Fruit fly (Drosophila melanogaster) whole organism, embryonic: ENCODE measurements around the gene mRpS31.

Experiments used
- Atf3 ChIP-seq: fragments of 200-800 bp; sonication (Bioruptor generic); optimal IDR thresholded peaks from 3 replicates; lab custom pipeline; 2016; ENCODE audit warnings: missing biosample characterization, missing genetic modification characterization
- Awh ChIP-seq: fragments of 200-800 bp; sonication (Bioruptor generic); IDR thresholded peaks from 2 replicates; pipeline ENCODE4, ENCODE4 v1.3.6; 2022; ENCODE audit warnings: missing biosample characterization, missing genetic modification characterization
- Bgb ChIP-seq: fragments of 200-800 bp; sonication (Bioruptor generic); IDR thresholded peaks from 2 replicates; pipeline ENCODE4 v1.3.6; 2022; ENCODE audit warnings: missing biosample characterization, missing genetic modification characterization; ENCODE audit not compliant: partially characterized antibody
- Blimp-1 ChIP-seq: fragments of 200-800 bp; sonication (Bioruptor generic); optimal IDR thresholded peaks from 3 replicates; lab custom pipeline; 2018; ENCODE audit warnings: missing biosample characterization, missing genetic modification characterization, mild to moderate bottlenecking, moderate library complexity, missing genetic modification reagents
- CG10462 ChIP-seq: fragments of 200-800 bp; sonication (Bioruptor generic); optimal IDR thresholded peaks from 2 replicates; lab custom pipeline; 2016; ENCODE audit warnings: missing biosample characterization, missing genetic modification characterization
- CG10654 ChIP-seq: fragments of 200-800 bp; sonication (Bioruptor generic); optimal IDR thresholded peaks from 2 replicates; lab custom pipeline; 2016; ENCODE audit warnings: missing biosample characterization, missing genetic modification characterization
- CG12391 ChIP-seq: fragments of 200-800 bp; sonication (Bioruptor generic); optimal IDR thresholded peaks from 3 replicates; lab custom pipeline; 2018; ENCODE audit warnings: missing biosample characterization, mild to moderate bottlenecking, missing genetic modification characterization, moderate library complexity
- CG14441 ChIP-seq: fragments of 200-800 bp; sonication (Bioruptor generic); IDR thresholded peaks from 2 replicates; pipeline ENCODE4 v1.3.6; 2022; ENCODE audit warnings: missing biosample characterization, missing genetic modification characterization
- CG18011 ChIP-seq: fragments of 200-800 bp; sonication (Bioruptor generic); optimal IDR thresholded peaks from 2 replicates; lab custom pipeline; 2017; ENCODE audit warnings: missing biosample characterization, missing genetic modification characterization, mild to moderate bottlenecking, moderate library complexity, missing genotype
- CG2129 ChIP-seq: fragments of 200-800 bp; sonication (Bioruptor generic); IDR thresholded peaks from 2 replicates; pipeline ENCODE4 v1.3.6; 2022; ENCODE audit warnings: missing biosample characterization, missing genetic modification characterization; ENCODE audit not compliant: partially characterized antibody
- CG33213 ChIP-seq: fragments of 200-800 bp; sonication (Bioruptor generic); optimal IDR thresholded peaks from 3 replicates; lab custom pipeline; 2016; ENCODE audit warnings: missing biosample characterization, missing genetic modification characterization
- CG34422 ChIP-seq: fragments of 200-800 bp; sonication (Bioruptor generic); IDR thresholded peaks from 3 replicates; pipeline ENCODE4 v1.3.6; 2022; ENCODE audit warnings: missing biosample characterization, missing genetic modification characterization
- CG3995 ChIP-seq: fragments of 200-800 bp; sonication (Bioruptor generic); optimal IDR thresholded peaks from 3 replicates; lab custom pipeline; 2016; ENCODE audit warnings: missing biosample characterization, missing genetic modification characterization
- CG4360 ChIP-seq: fragments of 200-800 bp; sonication (Bioruptor generic); IDR thresholded peaks from 2 replicates; pipeline ENCODE4 v1.3.6; 2022; ENCODE audit warnings: missing biosample characterization, missing genetic modification characterization
- CG43689 ChIP-seq: fragments of 200-800 bp; sonication (Bioruptor generic); IDR thresholded peaks from 2 replicates; pipeline ENCODE4 v1.3.6; 2022; ENCODE audit warnings: missing biosample characterization, missing genetic modification characterization
- CG4404 ChIP-seq: fragments of 200-800 bp; sonication (Bioruptor generic); IDR thresholded peaks from 2 replicates; pipeline ENCODE4 v1.3.6; 2022; ENCODE audit warnings: missing biosample characterization, missing genetic modification characterization
- CG6689 ChIP-seq: fragments of 200-800 bp; sonication (Bioruptor generic); IDR thresholded peaks from 2 replicates; pipeline ENCODE4 v1.3.6; 2022; ENCODE audit warnings: missing biosample characterization, missing genetic modification characterization
- CG6765 ChIP-seq: fragments of 200-800 bp; sonication (Bioruptor generic); optimal IDR thresholded peaks from 3 replicates; lab custom pipeline; 2017; ENCODE audit warnings: missing biosample characterization, mild to moderate bottlenecking, missing genetic modification characterization
- CG9932 ChIP-seq: fragments of 200-800 bp; sonication (Bioruptor generic); IDR thresholded peaks from 2 replicates; pipeline ENCODE4 v1.3.6; 2022; ENCODE audit warnings: missing biosample characterization, missing genetic modification characterization
- D19B ChIP-seq: fragments of 200-800 bp; sonication (Bioruptor generic); optimal IDR thresholded peaks from 2 replicates; lab custom pipeline; 2017; ENCODE audit warnings: missing biosample characterization, mild to moderate bottlenecking, missing genetic modification characterization
- Dek ChIP-seq: fragments of 200-800 bp; sonication (Bioruptor generic); optimal IDR thresholded peaks from 3 replicates; lab custom pipeline; 2019; ENCODE audit warnings: missing biosample characterization, mild to moderate bottlenecking, missing genetic modification characterization, moderate library complexity
- HLH3B ChIP-seq: fragments of 200-800 bp; sonication (Bioruptor generic); IDR thresholded peaks from 2 replicates; pipeline ENCODE4 v1.3.6; 2022; ENCODE audit warnings: missing biosample characterization, missing genetic modification characterization
- HmgD ChIP-seq: fragments of 200-800 bp; sonication (Bioruptor generic); optimal IDR thresholded peaks from 3 replicates; lab custom pipeline; 2016; ENCODE audit warnings: missing biosample characterization, missing genetic modification characterization
- Hsf ChIP-seq: fragments of 200-800 bp; sonication (Bioruptor generic); optimal IDR thresholded peaks from 3 replicates; lab custom pipeline; 2016; ENCODE audit warnings: missing biosample characterization, missing genetic modification characterization
- Lpt ChIP-seq: fragments of >200 bp; optimal IDR thresholded peaks from 2 replicates; lab custom pipeline; 2018; ENCODE audit warnings: missing biosample characterization, missing genetic modification characterization
- Myb ChIP-seq: fragments of 200-800 bp; sonication (Bioruptor generic); optimal IDR thresholded peaks from 2 replicates; lab custom pipeline; 2016; ENCODE audit warnings: missing biosample characterization, missing genetic modification characterization
- NFAT ChIP-seq: fragments of 200-800 bp; sonication (Bioruptor generic); IDR thresholded peaks from 2 replicates; pipeline ENCODE4 v1.3.6; 2022; ENCODE audit warnings: missing biosample characterization, missing genetic modification characterization
- Nf-YC ChIP-seq: fragments of 200-800 bp; optimal IDR thresholded peaks from 3 replicates; lab custom pipeline; 2019; ENCODE audit warnings: missing biosample characterization, mild to moderate bottlenecking, missing genetic modification characterization, moderate library complexity
- Optix ChIP-seq: fragments of 200-800 bp; sonication (Bioruptor generic); IDR thresholded peaks from 3 replicates; pipeline ENCODE4 v1.3.6; 2022; ENCODE audit warnings: missing biosample characterization, missing genetic modification characterization
- Ptx1 ChIP-seq: fragments of 200-800 bp; sonication (Bioruptor generic); IDR thresholded peaks from 2 replicates; pipeline ENCODE4 v1.3.6; 2022; ENCODE audit warnings: missing biosample characterization, missing genetic modification characterization
- abd-A ChIP-seq: fragments of 200-800 bp; sonication (Bioruptor generic); optimal IDR thresholded peaks from 3 replicates; lab custom pipeline; 2019; ENCODE audit warnings: missing biosample characterization, mild to moderate bottlenecking, missing genetic modification characterization, moderate library complexity
- amos ChIP-seq: fragments of 200-800 bp; sonication (Bioruptor generic); IDR thresholded peaks from 2 replicates; pipeline ENCODE4 v1.3.6; 2022; ENCODE audit warnings: missing biosample characterization, missing genetic modification characterization; ENCODE audit not compliant: partially characterized antibody
- bcd ChIP-seq: fragments of 200-800 bp; sonication (Bioruptor generic); optimal IDR thresholded peaks from 2 replicates; lab custom pipeline; 2017; ENCODE audit warnings: missing biosample characterization, mild to moderate bottlenecking, missing genetic modification characterization
- bigmax ChIP-seq: fragments of 200-800 bp; sonication (Bioruptor generic); optimal IDR thresholded peaks from 2 replicates; lab custom pipeline; 2018; ENCODE audit warnings: missing biosample characterization, mild to moderate bottlenecking, missing genetic modification characterization
- bsh ChIP-seq, 2 experiments: fragments of 200-800 bp; sonication (Bioruptor generic); optimal IDR thresholded peaks; 2 replicates each; lab custom pipeline; 2017 to 2018; ENCODE audit warnings: mild to moderate bottlenecking in 2 of 2, missing biosample characterization in 2 of 2, missing genetic modification characterization in 2 of 2, moderate library complexity in 1 of 2
- cas ChIP-seq: fragments of 200-800 bp; sonication (Bioruptor generic); IDR thresholded peaks from 2 replicates; pipeline ENCODE4 v1.3.6; 2022; ENCODE audit warnings: missing biosample characterization, missing genetic modification characterization
- cg ChIP-seq: fragments of 200-800 bp; sonication (Bioruptor generic); optimal IDR thresholded peaks from 3 replicates; lab custom pipeline; 2019; ENCODE audit warnings: missing biosample characterization, mild to moderate bottlenecking, missing genetic modification characterization, moderate library complexity
- crp ChIP-seq, 2 experiments: fragments of 200-800 bp; sonication (Bioruptor generic); optimal IDR thresholded peaks; 2 replicates in 1 of 2; 3 replicates in 1 of 2; lab custom pipeline; 2017; ENCODE audit warnings: missing biosample characterization in 2 of 2, missing genetic modification characterization in 2 of 2, mild to moderate bottlenecking in 1 of 2, moderate library complexity in 1 of 2
- da ChIP-seq: fragments of 200-800 bp; sonication (Bioruptor generic); optimal IDR thresholded peaks from 2 replicates; lab custom pipeline; 2016; ENCODE audit warnings: missing biosample characterization, missing genetic modification characterization
- ems ChIP-seq: fragments of 200-800 bp; sonication (Bioruptor generic); optimal IDR thresholded peaks from 3 replicates; lab custom pipeline; 2016; ENCODE audit warnings: missing biosample characterization, missing genetic modification characterization
- en ChIP-seq: fragments of 200-800 bp; sonication (Bioruptor generic); optimal IDR thresholded peaks from 2 replicates; lab custom pipeline; 2016; ENCODE audit warnings: missing biosample characterization, missing genetic modification characterization
- exex ChIP-seq: fragments of 200-800 bp; sonication (Bioruptor generic); optimal IDR thresholded peaks from 4 replicates; lab custom pipeline; 2018; ENCODE audit warnings: missing biosample characterization, mild to moderate bottlenecking, missing genetic modification characterization, moderate library complexity
- klu ChIP-seq: fragments of 200-800 bp; sonication (Bioruptor generic); IDR thresholded peaks from 2 replicates; pipeline ENCODE4 v1.3.6; 2022; ENCODE audit warnings: missing biosample characterization, missing genetic modification characterization
- knrl ChIP-seq: fragments of 200-800 bp; sonication (Bioruptor generic); IDR thresholded peaks from 3 replicates; pipeline ENCODE4 v1.3.6; 2022; ENCODE audit warnings: missing biosample characterization, missing genetic modification characterization; ENCODE audit not compliant: partially characterized antibody
- nerfin-1 ChIP-seq: fragments of 200-800 bp; sonication (Bioruptor generic); optimal IDR thresholded peaks from 3 replicates; lab custom pipeline; 2019; ENCODE audit warnings: missing biosample characterization, mild to moderate bottlenecking, missing genetic modification characterization, moderate library complexity
- salm ChIP-seq: fragments of 200-800 bp; sonication (Bioruptor generic); optimal IDR thresholded peaks from 2 replicates; lab custom pipeline; 2018; ENCODE audit warnings: missing biosample characterization, mild to moderate bottlenecking, missing genetic modification characterization
- sens ChIP-seq: fragments of 200-800 bp; sonication (Bioruptor generic); peaks from one replicate; lab custom pipeline; 2016; ENCODE audit warnings: missing biosample characterization, missing genetic modification characterization
- stc ChIP-seq: fragments of 200-800 bp; sonication (Bioruptor generic); IDR thresholded peaks from 2 replicates; pipeline ENCODE4 v1.3.6; 2022; ENCODE audit warnings: missing biosample characterization, missing genetic modification characterization
- trem ChIP-seq: fragments of 200-800 bp; optimal IDR thresholded peaks from 3 replicates; lab custom pipeline; 2019; ENCODE audit warnings: missing biosample characterization, mild to moderate bottlenecking, missing genetic modification characterization, moderate library complexity
- zfh1 ChIP-seq: fragments of 200-800 bp; sonication (Bioruptor generic); IDR thresholded peaks from 3 replicates; pipeline ENCODE4 v1.3.6; 2022; ENCODE audit warnings: missing biosample characterization, missing genetic modification characterization

The mRpS31 gene

dm6 chr3L:16037048-16037477 lies 32.1 kb downstream of the mRpS31 start (continued):
- TF ChIP-seq Awh (GFP tag; lab: Robert Waterston, UW), result peak; percentile 80
- peak; percentile 61 for TF ChIP-seq ems (GFP tag; lab: Kevin White, UChicago)
- no peak; the same call in 1 of the 2 replicates for TF ChIP-seq CG43689 (GFP tag; lab: Robert Waterston, UW)
- TF ChIP-seq NFAT (GFP tag; lab: Robert Waterston, UW), result peak; percentile 85
- TF ChIP-seq CG2129, result no peak
- TF ChIP-seq CG3995, result peak; percentile 6
- TF ChIP-seq stc (GFP tag; lab: Robert Waterston, UW), result peak; percentile 78
- peak; percentile 70 for TF ChIP-seq Blimp-1 (GFP tag; lab: Kevin White, UChicago)
- TF ChIP-seq Hsf (GFP tag; lab: Kevin White, UChicago), result peak; percentile 79
- peak; percentile 68 for TF ChIP-seq knrl (GFP tag; lab: Robert Waterston, UW)
- TF ChIP-seq trem (tag; lab: Kevin White, UChicago), result peak; percentile 100
- TF ChIP-seq bsh (GFP tag; optimal IDR thresholded peaks at IDR 0.05; lab: Kevin White, UChicago), result peak; percentile 70 to 79
- TF ChIP-seq da (GFP tag; lab: Kevin White, UChicago), result peak; percentile 59
- TF ChIP-seq Dek, result peak; percentile 85
- peak; percentile 64 for TF ChIP-seq Atf3 (GFP tag; lab: Kevin White, UChicago)
- TF ChIP-seq CG4360, result no peak
- peak; percentile 68 for TF ChIP-seq CG10654 (GFP tag; lab: Kevin White, UChicago)
- TF ChIP-seq bcd (GFP tag; lab: Kevin White, UChicago), result peak; percentile 72
- peak; percentile 85 for TF ChIP-seq CG9932 (GFP tag; lab: Robert Waterston, UW)
- peak; percentile 82 for TF ChIP-seq CG12391 (tag; lab: Kevin White, UChicago)
- TF ChIP-seq cg (GFP tag; lab: Kevin White, UChicago), result no peak
- TF ChIP-seq CG10462 (GFP tag; lab: Kevin White, UChicago), result peak; percentile 44
- TF ChIP-seq cas (GFP tag; lab: Robert Waterston, UW), result peak; percentile 72; the same call in 1 of the 2 replicates
- TF ChIP-seq CG6765 (GFP tag; lab: Kevin White, UChicago), result peak; percentile 74
- TF ChIP-seq salm (tag; lab: Kevin White, UChicago), result peak; percentile 46
- TF ChIP-seq crp (GFP tag; optimal IDR thresholded peaks at IDR 0.05; lab: Kevin White, UChicago), result no peak
- TF ChIP-seq CG6689 (GFP tag; lab: Robert Waterston, UW), result peak; percentile 74
- peak; percentile 61; the same call in 2 of the 3 replicates for TF ChIP-seq CG34422 (GFP tag; lab: Robert Waterston, UW)
- peak; percentile 61; the same call in 1 of the 3 replicates for TF ChIP-seq Optix
- peak; percentile 73 for TF ChIP-seq Bgb
- no peak for TF ChIP-seq exex (tag; lab: Kevin White, UChicago)
- peak; percentile 72 for TF ChIP-seq HmgD (GFP tag; lab: Kevin White, UChicago)
- TF ChIP-seq Nf-YC (tag; lab: Kevin White, UChicago), result peak; percentile 67

DNA sequence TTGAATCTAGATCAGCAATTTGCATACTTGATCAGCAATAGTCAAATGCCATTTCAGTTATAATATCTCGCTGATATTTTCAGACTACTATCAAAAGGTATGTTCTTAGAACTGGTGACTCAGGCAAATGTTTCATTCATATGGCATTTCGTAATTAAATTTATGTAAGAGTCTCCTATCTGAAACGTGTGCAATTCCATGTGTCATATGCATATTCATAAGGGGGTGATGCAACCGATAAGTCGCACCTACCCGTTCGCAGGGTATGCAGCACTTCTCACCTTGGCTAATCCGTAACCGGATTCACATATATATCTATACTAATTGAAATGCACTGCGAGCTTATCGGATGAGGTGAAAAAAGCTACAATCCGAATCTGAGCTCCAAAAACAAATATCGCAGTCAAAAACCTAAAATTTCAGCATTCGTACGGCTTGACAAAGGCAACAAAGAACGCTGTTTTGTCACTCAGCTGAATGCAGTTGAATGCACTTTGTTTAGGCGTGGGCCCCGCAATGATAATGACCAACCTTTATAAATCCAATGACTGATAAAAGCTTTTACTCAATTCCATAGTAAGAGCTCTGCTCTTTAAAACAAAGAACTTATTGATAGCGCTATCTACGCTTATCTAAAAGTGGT lies 32.8 kb downstream of the mRpS31 start:
- TF ChIP-seq zfh1 (GFP tag; lab: Robert Waterston, UW) (peak; percentile 43; the same call in 1 of the 3 replicates), Ptx1 (no peak), en (GFP tag; lab: Kevin White, UChicago) (no peak), bigmax (GFP tag; lab: Kevin White, UChicago) (no peak), klu (GFP tag; lab: Robert Waterston, UW) (no peak), amos (GFP tag; lab: Robert Waterston, UW) (no peak), CG6689 (GFP tag; lab: Robert Waterston, UW) (peak; percentile 41; the same call in 1 of the 2 replicates), abd-A (tag; lab: Kevin White, UChicago) (no peak), nerfin-1 (tag; lab: Kevin White, UChicago) (no peak), CG4404 (GFP tag; lab: Robert Waterston, UW) (no peak), D19B (GFP tag; lab: Kevin White, UChicago) (no peak), CG18011 (GFP tag; lab: Kevin White, UChicago) (no peak), CG33213 (GFP tag; lab: Kevin White, UChicago) (no peak), Myb (GFP tag; lab: Kevin White, UChicago) (no peak), HLH3B (GFP tag; lab: Robert Waterston, UW) (peak; percentile 4; the same call in 1 of the 2 replicates), Lpt (no peak), CG14441 (peak; percentile 21; the same call in 1 of the 2 replicates), sens (peak; percentile 70)
